Fruit fly (Drosophila melanogaster): Measurements from ENCODE around the gene CG15599.

The CG15599 gene

DNA sequence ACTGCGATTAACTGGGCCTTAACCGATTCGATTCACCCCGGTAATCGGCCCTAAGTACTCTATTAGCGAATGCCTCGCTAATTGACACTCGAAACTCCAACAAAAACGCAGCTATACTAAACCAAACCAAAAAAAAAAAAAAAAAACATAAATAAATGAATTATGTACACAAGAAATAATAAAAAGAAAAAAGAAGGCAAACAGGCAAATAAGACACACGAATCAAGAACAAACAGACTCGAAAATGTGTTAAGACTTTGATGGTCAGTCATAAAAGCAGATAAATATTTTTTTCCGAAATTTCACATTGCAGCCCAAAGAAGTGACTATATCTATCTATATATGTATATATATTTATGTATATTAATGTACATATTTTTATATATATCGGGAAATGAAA is 48.7 kb downstream of the CG15599 start (continued):
- TF ChIP-seq CG9727 (GFP tag; optimal IDR thresholded peaks at IDR 0.05), result no peak
- no peak for TF ChIP-seq hth (optimal IDR thresholded peaks at IDR 0.05)
- TF ChIP-seq CG6765 (GFP tag; optimal IDR thresholded peaks at IDR 0.05), result no peak
- no peak for TF ChIP-seq sc (optimal IDR thresholded peaks at IDR 0.05)
- TF ChIP-seq sc (GFP tag; optimal IDR thresholded peaks at IDR 0.05), result no peak
- no peak for TF ChIP-seq YL-1 (GFP tag; optimal IDR thresholded peaks at IDR 0.05)
- TF ChIP-seq eve (GFP tag; optimal IDR thresholded peaks at IDR 0.05), result no peak
- no peak for TF ChIP-seq CG2202 (tag; optimal IDR thresholded peaks at IDR 0.05)
- TF ChIP-seq B-H1 (GFP tag; IDR thresholded peaks at IDR 0.05), result no peak
- no peak for TF ChIP-seq gsb-n (tag; optimal IDR thresholded peaks at IDR 0.05)
- TF ChIP-seq CG2678 (tag; optimal IDR thresholded peaks at IDR 0.05), result peak; percentile 55
- no peak for TF ChIP-seq CG16779 (GFP tag; IDR thresholded peaks at IDR 0.05)
- no peak for TF ChIP-seq CG30020 (tag; optimal IDR thresholded peaks at IDR 0.05)
- TF ChIP-seq CG1647 (GFP tag; optimal IDR thresholded peaks at IDR 0.05), result no peak
- TF ChIP-seq Pdp1 (GFP tag; optimal IDR thresholded peaks at IDR 0.05), result no peak
- no peak for TF ChIP-seq cas (GFP tag; IDR thresholded peaks at IDR 0.05)
- TF ChIP-seq CG18764 (GFP tag; optimal IDR thresholded peaks at IDR 0.05), result no peak
- no peak for TF ChIP-seq Mrtf (GFP tag; IDR thresholded peaks at IDR 0.05)
- TF ChIP-seq otp (GFP tag; IDR thresholded peaks at IDR 0.05), result 0 out of 3 replicates have a peak, but pooled peaks have one; percentile 46
- no peak for TF ChIP-seq NfI (GFP tag; optimal IDR thresholded peaks at IDR 0.05)
- no peak for TF ChIP-seq vnd (GFP tag; IDR thresholded peaks at IDR 0.05; ENCODE audit: partially characterized antibody)
- no peak for TF ChIP-seq CG6683 (GFP tag; optimal IDR thresholded peaks at IDR 0.05)
- no peak for TF ChIP-seq sim (GFP tag; IDR thresholded peaks at IDR 0.05)
- TF ChIP-seq slou (GFP tag; optimal IDR thresholded peaks at IDR 0.05), result no peak
- no peak for TF ChIP-seq kay (GFP tag; optimal IDR thresholded peaks at IDR 0.05)
- no peak for TF ChIP-seq HmgD (GFP tag; optimal IDR thresholded peaks at IDR 0.05)
- TF ChIP-seq gem (tag; optimal IDR thresholded peaks at IDR 0.05), result peak; percentile 36
- TF ChIP-seq pan (optimal IDR thresholded peaks at IDR 0.05), result no peak
- TF ChIP-seq pan (GFP tag; optimal IDR thresholded peaks at IDR 0.05 in 1 of 2, IDR thresholded peaks at IDR 0.05 in 1 of 2), result no peak
- no peak for TF ChIP-seq CG18599 (GFP tag; optimal IDR thresholded peaks at IDR 0.05)
- TF ChIP-seq ase (GFP tag; IDR thresholded peaks at IDR 0.05), result no peak
- TF ChIP-seq CG18262 (tag; optimal IDR thresholded peaks at IDR 0.05), result no peak
- no peak for TF ChIP-seq CG10959 (GFP tag; IDR thresholded peaks at IDR 0.05)
- TF ChIP-seq CG11085 (GFP tag; IDR thresholded peaks at IDR 0.05), result no peak
- TF ChIP-seq CG31388 (GFP tag; optimal IDR thresholded peaks at IDR 0.05), result no peak
- no peak for TF ChIP-seq D19B (GFP tag; optimal IDR thresholded peaks at IDR 0.05)
- no peak for TF ChIP-seq al (GFP tag; IDR thresholded peaks at IDR 0.05)
- peak; percentile 28 for TF ChIP-seq Fer3 (tag; optimal IDR thresholded peaks at IDR 0.05)
- TF ChIP-seq maf-S (GFP tag; optimal IDR thresholded peaks at IDR 0.05), result no peak
- TF ChIP-seq CG7928 (GFP tag; optimal IDR thresholded peaks at IDR 0.05), result no peak
- no peak for TF ChIP-seq Xbp1 (GFP tag; optimal IDR thresholded peaks at IDR 0.05)
- no peak for TF ChIP-seq scrt (GFP tag; optimal IDR thresholded peaks at IDR 0.05)
- TF ChIP-seq CG3281 (GFP tag; optimal IDR thresholded peaks at IDR 0.05), result peak; percentile 22
- no peak for TF ChIP-seq CG7357 (GFP tag; IDR thresholded peaks at IDR 0.05)
- no peak for TF ChIP-seq CG2712 (tag; optimal IDR thresholded peaks at IDR 0.05)
- no peak for TF ChIP-seq cad (GFP tag; optimal IDR thresholded peaks at IDR 0.05)
- no peak for TF ChIP-seq kni (GFP tag; optimal IDR thresholded peaks at IDR 0.05)
- TF ChIP-seq CG12299 (tag; optimal IDR thresholded peaks at IDR 0.05), result no peak
- no peak for TF ChIP-seq fu2 (GFP tag; optimal IDR thresholded peaks at IDR 0.05)
- TF ChIP-seq CG3407 (GFP tag; optimal IDR thresholded peaks at IDR 0.05), result peak; percentile 18
- no peak for TF ChIP-seq oc (tag; optimal IDR thresholded peaks at IDR 0.05)
- TF ChIP-seq Jarid2 (GFP tag; optimal IDR thresholded peaks at IDR 0.05), result no peak
- no peak for TF ChIP-seq CG3995 (GFP tag; optimal IDR thresholded peaks at IDR 0.05)

Data from whole organism, embryonic.